Worm (Caenorhabditis elegans) whole organism, late embryonic: Measurements from ENCODE around the gene T11G6.2.

ENCODE experiments used
- C38D4.7 ChIP-seq: fragments of 200-800 bp; sonication (Bioruptor generic); optimal IDR thresholded peaks from 2 replicates; lab custom pipeline; 2018; ENCODE audit warnings: mild to moderate bottlenecking, missing genetic modification characterization, moderate library complexity, missing compliant biosample characterization
- F13H6.1 ChIP-seq: sonication (generic microtip); optimal IDR thresholded peaks from 2 replicates; lab custom pipeline; 2016; ENCODE audit warnings: missing genetic modification characterization, missing compliant biosample characterization
- K02D7.2 ChIP-seq: sonication (generic microtip); optimal IDR thresholded peaks from 2 replicates; lab custom pipeline; 2017; ENCODE audit warnings: mild to moderate bottlenecking, missing genetic modification characterization, missing compliant biosample characterization
- T23F11.4 ChIP-seq: fragments of 200-800 bp; sonication (Bioruptor generic); optimal IDR thresholded peaks from 2 replicates; lab custom pipeline; 2018; ENCODE audit warnings: mild to moderate bottlenecking, missing genetic modification characterization, missing compliant biosample characterization
- Y22D7AL.16 ChIP-seq: sonication (generic microtip); optimal IDR thresholded peaks from 2 replicates; lab custom pipeline; 2016; ENCODE audit warnings: missing genetic modification characterization, missing compliant biosample characterization
- ahr-1 ChIP-seq: sonication (generic microtip); optimal IDR thresholded peaks from 2 replicates; lab custom pipeline; 2016; ENCODE audit warnings: missing genetic modification characterization, missing compliant biosample characterization
- ama-1 ChIP-seq: fragments of 150-350 bp; optimal IDR thresholded peaks from 2 replicates; lab custom pipeline; 2014
- ceh-14 ChIP-seq: sonication (generic microtip); optimal IDR thresholded peaks from 2 replicates; lab custom pipeline; 2016; ENCODE audit warnings: missing genotype, missing genetic modification characterization, missing compliant biosample characterization
- ceh-18 ChIP-seq: sonication (generic microtip); optimal IDR thresholded peaks from 2 replicates; lab custom pipeline; 2016; ENCODE audit warnings: missing genetic modification characterization, missing compliant biosample characterization
- ceh-19 ChIP-seq: fragments of 200-800 bp; sonication (Bioruptor generic); optimal IDR thresholded peaks from 2 replicates; lab custom pipeline; 2018; ENCODE audit warnings: mild to moderate bottlenecking, missing genetic modification characterization, missing compliant biosample characterization
- ceh-2 ChIP-seq: sonication (generic microtip); optimal IDR thresholded peaks from 2 replicates; lab custom pipeline; 2016; ENCODE audit warnings: missing genotype, missing genetic modification characterization, missing compliant biosample characterization
- ceh-22 ChIP-seq: sonication (generic microtip); optimal IDR thresholded peaks from 2 replicates; lab custom pipeline; 2017; ENCODE audit warnings: missing biosample characterization, missing genetic modification characterization
- ceh-24 ChIP-seq: sonication (generic microtip); optimal IDR thresholded peaks from 2 replicates; lab custom pipeline; 2016; ENCODE audit warnings: mild to moderate bottlenecking, missing genetic modification characterization, missing compliant biosample characterization
- ceh-30 ChIP-seq: fragments of 150-350 bp; optimal IDR thresholded peaks from 2 replicates; lab custom pipeline; 2014; ENCODE audit warnings: missing biosample characterization, missing genetic modification characterization
- ceh-6 ChIP-seq: fragments of 200-800 bp; sonication (Bioruptor generic); optimal IDR thresholded peaks from 2 replicates; lab custom pipeline; 2018; ENCODE audit warnings: mild to moderate bottlenecking, missing genetic modification characterization, missing compliant biosample characterization
- che-1 ChIP-seq: sonication (generic microtip); optimal IDR thresholded peaks from 2 replicates; lab custom pipeline; 2016; ENCODE audit warnings: mild to moderate bottlenecking, missing genetic modification characterization, missing compliant biosample characterization
- elt-2 ChIP-seq: sonication (generic microtip); optimal IDR thresholded peaks from 2 replicates; lab custom pipeline; 2016; ENCODE audit warnings: missing genetic modification reagents, missing genetic modification characterization, missing compliant biosample characterization
- elt-4 ChIP-seq: sonication (generic microtip); optimal IDR thresholded peaks from 2 replicates; lab custom pipeline; 2016; ENCODE audit warnings: missing genetic modification characterization, missing compliant biosample characterization
- ets-4 ChIP-seq: sonication (generic microtip); optimal IDR thresholded peaks from 2 replicates; lab custom pipeline; 2016; ENCODE audit warnings: missing genetic modification characterization, missing compliant biosample characterization
- fkh-10 ChIP-seq: fragments of 150-350 bp; optimal IDR thresholded peaks from 2 replicates; lab custom pipeline; 2014; ENCODE audit warnings: missing biosample characterization, missing genetic modification reagents, missing genetic modification characterization
- gmeb-2 ChIP-seq: sonication (generic microtip); optimal IDR thresholded peaks from 2 replicates; lab custom pipeline; 2016; ENCODE audit warnings: missing genetic modification characterization, inconsistent platforms, missing compliant biosample characterization
- hlh-15 ChIP-seq: sonication (generic microtip); optimal IDR thresholded peaks from 2 replicates; lab custom pipeline; 2016; ENCODE audit warnings: missing genetic modification characterization, missing compliant biosample characterization
- hlh-30 ChIP-seq: sonication (generic microtip); optimal IDR thresholded peaks from 2 replicates; lab custom pipeline; 2017; ENCODE audit warnings: antibody characterized with exemption, missing genetic modification characterization, missing compliant biosample characterization; ENCODE audit not compliant: insufficient read depth
- hlh-6 ChIP-seq: sonication (generic microtip); optimal IDR thresholded peaks from 2 replicates; lab custom pipeline; 2016; ENCODE audit warnings: missing genotype, missing genetic modification characterization, missing compliant biosample characterization
- hlh-8 ChIP-seq: sonication (generic microtip); optimal IDR thresholded peaks from 2 replicates; lab custom pipeline; 2016; ENCODE audit warnings: missing genotype, missing genetic modification characterization, missing compliant biosample characterization
- lin-11 ChIP-seq: fragments of 200-800 bp; sonication (Bioruptor generic); optimal IDR thresholded peaks from 2 replicates; lab custom pipeline; 2018; ENCODE audit warnings: mild to moderate bottlenecking, missing genetic modification characterization, missing compliant biosample characterization
- nhr-11 ChIP-seq: fragments of 150-350 bp; optimal IDR thresholded peaks from 2 replicates; lab custom pipeline; 2014; ENCODE audit warnings: missing biosample characterization, missing genetic modification characterization
- pag-3 ChIP-seq: sonication (generic microtip); optimal IDR thresholded peaks from 2 replicates; lab custom pipeline; 2016; ENCODE audit warnings: missing compliant biosample characterization, missing genetic modification characterization, borderline replicate concordance
- pat-9 ChIP-seq: fragments of 200-800 bp; sonication (Bioruptor generic); optimal IDR thresholded peaks from 2 replicates; lab custom pipeline; 2018; ENCODE audit warnings: mild to moderate bottlenecking, missing genetic modification characterization, moderate library complexity, missing compliant biosample characterization
- pha-2 ChIP-seq: sonication (generic microtip); optimal IDR thresholded peaks from 2 replicates; lab custom pipeline; 2017; ENCODE audit warnings: mild to moderate bottlenecking, missing genetic modification characterization, missing compliant biosample characterization
- pqm-1 ChIP-seq: sonication (generic microtip); optimal IDR thresholded peaks from 2 replicates; lab custom pipeline; 2016; ENCODE audit warnings: missing genetic modification characterization, missing compliant biosample characterization
- ref-2 ChIP-seq: sonication (generic microtip); optimal IDR thresholded peaks from 2 replicates; lab custom pipeline; 2016; ENCODE audit warnings: missing genetic modification characterization, missing compliant biosample characterization
- rnt-1 ChIP-seq: sonication (generic microtip); optimal IDR thresholded peaks from 2 replicates; lab custom pipeline; 2016; ENCODE audit warnings: missing genetic modification characterization, missing compliant biosample characterization
- sdc-2 ChIP-seq: sonication (generic microtip); optimal IDR thresholded peaks from 2 replicates; lab custom pipeline; 2016; ENCODE audit warnings: missing genotype, missing genetic modification characterization, missing compliant biosample characterization
- sox-2 ChIP-seq: fragments of 200-800 bp; sonication (Bioruptor generic); IDR thresholded peaks from 2 replicates; pipeline ENCODE4 v1.3.6; 2022; ENCODE audit warnings: missing genetic modification reagents, missing genetic modification characterization, missing compliant biosample characterization
- tbx-2 ChIP-seq: sonication (generic microtip); optimal IDR thresholded peaks from 2 replicates; lab custom pipeline; 2016; ENCODE audit warnings: missing genetic modification characterization, missing compliant biosample characterization
- tbx-7 ChIP-seq: sonication (generic microtip); optimal IDR thresholded peaks from 2 replicates; lab custom pipeline; 2016; ENCODE audit warnings: missing genotype, missing genetic modification characterization, missing compliant biosample characterization
- ttx-3 ChIP-seq: sonication (generic microtip); optimal IDR thresholded peaks from 2 replicates; lab custom pipeline; 2016; ENCODE audit warnings: missing genetic modification reagents, missing genetic modification characterization, missing compliant biosample characterization
- unc-86 ChIP-seq: sonication (generic microtip); optimal IDR thresholded peaks from 2 replicates; lab custom pipeline; 2016; ENCODE audit warnings: missing genetic modification characterization, missing compliant biosample characterization
- zip-5 ChIP-seq: sonication (generic microtip); optimal IDR thresholded peaks from 2 replicates; lab custom pipeline; 2016; ENCODE audit warnings: missing genetic modification characterization, missing compliant biosample characterization

T11G6.2 gene

ce11 chrIV:10821672-10822304 is 36.5 kb downstream of the T11G6.2 start (continued):
- TF ChIP-seq sdc-2 (tag; lab: Kevin White, UChicago) (peak; percentile 76), ceh-6 (GFP tag; lab: Kevin White, UChicago) (peak; percentile 48), ceh-14 (tag; lab: Kevin White, UChicago) (peak; percentile 56), ceh-2 (tag; lab: Kevin White, UChicago) (no peak), elt-4 (no peak), fkh-10 (GFP tag; lab: Kevin White, UChicago) (no peak), pqm-1 (tag; lab: Kevin White, UChicago) (peak; percentile 71), ceh-24 (tag; lab: Kevin White, UChicago) (no peak), tbx-2 (tag; lab: Kevin White, UChicago) (peak; percentile 88), T23F11.4 (GFP tag; lab: Kevin White, UChicago) (peak; percentile 7), hlh-30 (tag; lab: Kevin White, UChicago) (no peak), tbx-7 (tag; lab: Kevin White, UChicago) (peak; percentile 39), K02D7.2 (tag; lab: Kevin White, UChicago) (no peak), lin-11 (no peak), ceh-19 (GFP tag; lab: Kevin White, UChicago) (peak; percentile 8), elt-2 (tag; lab: Kevin White, UChicago) (peak; percentile 32), ttx-3 (peak; percentile 11), zip-5 (no peak), ceh-22 (tag; lab: Kevin White, UChicago) (peak; percentile 20), pat-9 (tag; lab: Kevin White, UChicago) (no peak), rnt-1 (tag; lab: Kevin White, UChicago) (peak; percentile 93), ceh-30 (tag; lab: Kevin White, UChicago) (peak; percentile 21), ets-4 (peak; percentile 51), gmeb-2 (tag; lab: Kevin White, UChicago) (peak; percentile 18), ceh-18 (tag; lab: Kevin White, UChicago) (peak; percentile 98)

DNA sequence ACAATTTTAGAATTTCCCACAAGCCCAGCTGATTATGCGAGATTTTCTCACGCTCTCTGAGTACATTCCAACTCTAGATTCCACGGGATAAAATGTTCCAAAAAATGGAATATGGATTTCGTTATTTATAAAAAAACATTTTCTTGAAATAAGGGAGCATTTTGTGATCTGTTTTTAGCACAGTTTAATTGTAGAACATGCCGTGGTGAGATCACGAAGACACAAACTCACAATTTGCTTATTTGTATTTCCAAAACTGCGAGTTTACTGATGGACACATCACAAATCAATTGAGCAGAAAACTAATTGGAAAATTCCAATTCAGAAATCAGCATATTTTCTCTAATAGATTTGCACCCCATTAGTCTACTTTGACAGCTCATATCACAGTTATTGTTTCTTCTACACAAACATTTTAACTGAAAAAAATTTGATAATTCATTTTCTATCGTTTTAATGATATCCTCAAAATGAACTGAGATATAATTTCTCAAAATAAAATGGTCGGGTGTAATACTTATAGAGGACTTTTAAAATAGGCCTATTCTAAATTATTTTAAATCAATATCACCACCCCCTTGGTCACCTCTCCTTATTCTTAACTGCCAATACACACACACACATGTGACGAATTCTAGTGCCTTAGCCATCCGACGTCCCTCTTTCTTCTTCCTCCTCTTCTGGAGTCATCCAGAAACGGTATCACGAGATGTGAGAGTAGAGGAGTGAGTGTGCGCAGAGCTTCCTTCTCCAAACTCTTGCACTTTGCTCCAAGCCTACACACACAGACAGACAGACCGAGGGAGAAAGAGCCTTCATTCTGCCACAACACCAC is 37.2 kb downstream of the T11G6.2 start:
- TF ChIP-seq ceh-30 (tag; lab: Kevin White, UChicago) (no peak), sox-2 (no peak), C38D4.7 (GFP tag; lab: Kevin White, UChicago) (no peak), ahr-1 (peak; percentile 17), hlh-30 (tag; lab: Kevin White, UChicago) (peak; percentile 75), che-1 (tag; lab: Kevin White, UChicago) (peak; percentile 9)
- TF ChIP-seq, all 69 proteins: peak for 3

DNA sequence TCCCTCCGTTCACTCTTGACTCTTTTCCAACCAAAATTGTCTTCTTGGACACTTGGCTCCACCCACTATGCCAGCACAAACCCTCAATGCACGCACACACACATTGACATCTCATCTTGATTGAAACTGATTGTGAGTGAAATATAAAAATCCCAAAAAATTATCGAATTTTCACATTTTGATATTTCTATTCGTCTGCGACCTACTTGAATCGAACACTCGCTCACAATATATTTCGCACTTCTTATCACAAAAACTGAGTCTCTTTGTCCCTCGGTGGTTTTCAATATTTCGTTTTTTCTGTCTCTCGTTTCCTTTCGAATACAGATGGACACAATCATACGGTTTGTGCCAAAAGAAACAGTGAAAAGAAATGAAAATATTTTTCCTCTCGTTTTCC is 38.2 kb downstream of the T11G6.2 start:
- no peak for TF ChIP-seq pag-3 (tag; lab: Kevin White, UChicago)
- no peak for TF ChIP-seq K02D7.2 (tag; lab: Kevin White, UChicago)
- TF ChIP-seq T23F11.4 (GFP tag; lab: Kevin White, UChicago) = no peak
- no peak for TF ChIP-seq unc-86 (tag; lab: Kevin White, UChicago)
- TF ChIP-seq nhr-11 = no peak
- no peak for TF ChIP-seq Y22D7AL.16 (tag; lab: Kevin White, UChicago)
- TF ChIP-seq F13H6.1 (tag; lab: Kevin White, UChicago) = no peak
- no peak for TF ChIP-seq hlh-8
- no peak for TF ChIP-seq hlh-6 (tag; lab: Kevin White, UChicago)
- no peak for TF ChIP-seq zip-5
- no peak for TF ChIP-seq ceh-19 (GFP tag; lab: Kevin White, UChicago)
- no peak for TF ChIP-seq hlh-15 (tag; lab: Kevin White, UChicago)
- no peak for TF ChIP-seq ceh-2 (tag; lab: Kevin White, UChicago)
- TF ChIP-seq rnt-1 (tag; lab: Kevin White, UChicago) = no peak
- TF ChIP-seq pha-2 (tag; lab: Kevin White, UChicago) = no peak
- TF ChIP-seq ahr-1 = no peak
- TF ChIP-seq ttx-3 = no peak
- TF ChIP-seq ama-1 = no peak
- TF ChIP-seq ref-2 (tag; lab: Kevin White, UChicago) = no peak
- TF ChIP-seq ets-4 = no peak
